Fruit fly (Drosophila melanogaster): ENCODE measurements around the gene Spf30.

Gene Spf30

dm6 chr3L:23670706-23671484, 43.9 kb upstream of the Spf30 start:
- TF ChIP-seq ssp (GFP tag; IDR thresholded peaks at IDR 0.05): peak; percentile 85
- TF ChIP-seq CG17802 (tag; optimal IDR thresholded peaks at IDR 0.05): peak; percentile 63
- TF ChIP-seq CG30020 (tag; optimal IDR thresholded peaks at IDR 0.05): peak; percentile 93
- TF ChIP-seq CG1603 (tag; optimal IDR thresholded peaks at IDR 0.05): peak; percentile 65
- TF ChIP-seq pfk (GFP tag; optimal IDR thresholded peaks at IDR 0.05): peak; percentile 36
- peak; percentile 71 for TF ChIP-seq CG1024 (GFP tag; IDR thresholded peaks at IDR 0.05)

- TF ChIP-seq CG10209 (GFP tag; optimal IDR thresholded peaks at IDR 0.05): no peak
- no peak for TF ChIP-seq caup (GFP tag; optimal IDR thresholded peaks at IDR 0.05; ENCODE audit: severe bottlenecking)
- no peak for TF ChIP-seq Adf1 (GFP tag; IDR thresholded peaks at IDR 0.05)
- no peak for TF ChIP-seq fd3F (GFP tag; optimal IDR thresholded peaks at IDR 0.05)
- no peak for TF ChIP-seq nerfin-2 (GFP tag; IDR thresholded peaks at IDR 0.05; ENCODE audit: partially characterized antibody)
- TF ChIP-seq zf30C (GFP tag; optimal IDR thresholded peaks at IDR 0.05): no peak
- no peak for TF ChIP-seq jing (GFP tag; optimal IDR thresholded peaks at IDR 0.05)
- TF ChIP-seq CG1603 (tag; optimal IDR thresholded peaks at IDR 0.05): peak; percentile 68
- no peak for TF ChIP-seq CG7745 (tag; optimal IDR thresholded peaks at IDR 0.05)
- TF ChIP-seq zfh1 (GFP tag; IDR thresholded peaks at IDR 0.05): no peak
- TF ChIP-seq dpn (GFP tag; optimal IDR thresholded peaks at IDR 0.05): no peak
- TF ChIP-seq CG17802 (tag; optimal IDR thresholded peaks at IDR 0.05): peak; percentile 84
- TF ChIP-seq CG1024 (GFP tag; IDR thresholded peaks at IDR 0.05): peak; percentile 33; the same call in 1 of the 2 replicates
- no peak for TF ChIP-seq CG1832 (GFP tag; optimal IDR thresholded peaks at IDR 0.05)
- TF ChIP-seq CG31388 (GFP tag; optimal IDR thresholded peaks at IDR 0.05): no peak
- TF ChIP-seq unpg (GFP tag; optimal IDR thresholded peaks at IDR 0.05): no peak
- TF ChIP-seq CG10366 (GFP tag; IDR thresholded peaks at IDR 0.05): no peak
- no peak for TF ChIP-seq CG11504 (tag; optimal IDR thresholded peaks at IDR 0.05)
- no peak for TF ChIP-seq seq (GFP tag; IDR thresholded peaks at IDR 0.05)
- no peak for TF ChIP-seq CG15601 (tag; optimal IDR thresholded peaks at IDR 0.05)
- no peak for TF ChIP-seq shn (GFP tag; optimal IDR thresholded peaks at IDR 0.05)
- TF ChIP-seq CG4282 (GFP tag; optimal IDR thresholded peaks at IDR 0.05): no peak
- no peak for TF ChIP-seq MESR4 (GFP tag; optimal IDR thresholded peaks at IDR 0.05)
- no peak for TF ChIP-seq kah (GFP tag; optimal IDR thresholded peaks at IDR 0.05)
- no peak for TF ChIP-seq D19A (tag; optimal IDR thresholded peaks at IDR 0.05)
- TF ChIP-seq insv (GFP tag; optimal IDR thresholded peaks at IDR 0.05): no peak
- TF ChIP-seq cg (GFP tag; optimal IDR thresholded peaks at IDR 0.05): no peak
- TF ChIP-seq lab (GFP tag; optimal IDR thresholded peaks at IDR 0.05): no peak
- no peak for TF ChIP-seq Dad (GFP tag; optimal IDR thresholded peaks at IDR 0.05)
- no peak for TF ChIP-seq peb (GFP tag; IDR thresholded peaks at IDR 0.05)
- no peak for TF ChIP-seq slou (GFP tag; optimal IDR thresholded peaks at IDR 0.05)
- peak; percentile 90 for TF ChIP-seq CG30020 (tag; optimal IDR thresholded peaks at IDR 0.05)
- TF ChIP-seq Ets97D (GFP tag; optimal IDR thresholded peaks at IDR 0.05): no peak
- no peak for TF ChIP-seq Atf-2 (GFP tag; optimal IDR thresholded peaks at IDR 0.05)
- no peak for TF ChIP-seq wor (GFP tag; IDR thresholded peaks at IDR 0.05)
- TF ChIP-seq CG2199 (GFP tag; IDR thresholded peaks at IDR 0.05): no peak; the same call in 2 of the 3 replicates
- no peak for TF ChIP-seq Dip3 (GFP tag; optimal IDR thresholded peaks at IDR 0.05)
- peak; percentile 67 for TF ChIP-seq ssp (GFP tag; IDR thresholded peaks at IDR 0.05)
- TF ChIP-seq twi (tag; optimal IDR thresholded peaks at IDR 0.05): no peak
- no peak for TF ChIP-seq CG7786 (GFP tag; optimal IDR thresholded peaks at IDR 0.05)
- TF ChIP-seq CG9932 (GFP tag; IDR thresholded peaks at IDR 0.05): no peak
- no peak for TF ChIP-seq CG42726 (GFP tag; IDR thresholded peaks at IDR 0.05; ENCODE audit: partially characterized antibody)
- no peak for TF ChIP-seq GATAe (GFP tag; conservative IDR thresholded peaks at IDR 0.05)
- TF ChIP-seq CG14014 (GFP tag; IDR thresholded peaks at IDR 0.05): no peak
Observed at dm6 chr3L:23686170-23686569, 28.7 kb upstream of the Spf30 start.
